Worm (Caenorhabditis elegans): Measurements from ENCODE around the gene srj-54.

DNA sequence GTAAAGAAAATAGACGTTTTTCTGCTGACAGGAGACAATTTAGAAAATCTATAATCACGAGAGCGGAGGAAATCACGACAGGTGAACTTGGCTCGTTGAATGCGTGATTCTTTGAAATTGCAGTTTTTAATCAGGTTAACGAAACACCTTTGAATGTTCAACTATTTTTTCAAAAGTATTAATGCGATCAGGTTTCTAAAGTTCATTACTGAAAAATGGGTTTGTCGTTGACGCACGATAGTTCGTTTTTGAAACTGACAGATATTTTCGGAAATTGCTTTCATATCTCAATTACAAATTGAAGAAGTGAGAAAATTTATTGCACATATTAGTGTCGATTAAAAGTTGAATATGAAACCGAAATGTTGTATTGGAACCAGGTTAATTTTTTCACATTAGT lies 43.7 kb downstream of the srj-54 start, which contains the start of gene F54E2.5:
- no peak for TF ChIP-seq ama-1 (optimal IDR thresholded peaks at IDR 0.05)
- no peak for TF ChIP-seq F13C5.2 (tag; optimal IDR thresholded peaks at IDR 0.05)
- no peak for TF ChIP-seq hmg-4 (GFP tag; optimal IDR thresholded peaks at IDR 0.05)
- no peak for TF ChIP-seq hnd-1 (tag; optimal IDR thresholded peaks at IDR 0.05)
- no peak for TF ChIP-seq aly-1 (tag; optimal IDR thresholded peaks at IDR 0.05)
- no peak for TF ChIP-seq ceh-13 (GFP tag; optimal IDR thresholded peaks at IDR 0.05)
- no peak for TF ChIP-seq ceh-36 (tag; optimal IDR thresholded peaks at IDR 0.05)
- TF ChIP-seq scrt-1 (GFP tag; IDR thresholded peaks at IDR 0.05): no peak
- no peak for TF ChIP-seq flt-1 (GFP tag; IDR thresholded peaks at IDR 0.05)
- TF ChIP-seq ets-7 (tag; optimal IDR thresholded peaks at IDR 0.05): no peak
- no peak for TF ChIP-seq pes-1 (GFP tag; IDR thresholded peaks at IDR 0.05)

Measured in whole organism, early embryonic.